3 worm cellular contexts compared by ENCODE assay signal in genomic region chrV:3554869-3555268, ce11.
TF ChIP-seq lines count a peak whose summit lies in the region.

grl-29 (minus strand) TSS chrV:3555236.

TF ChIP-seq in whole organism, L4 larva, 104 proteins besides CTCF, POLR2A, EP300 and RAD21:
- TF ChIP-seq Y48G9A.11 (GFP tag; IDR thresholded peaks at IDR 0.05; lab: Robert Waterston, UW) = no peak
- peak; percentile 88; the same call in 1 of the 2 replicates for TF ChIP-seq set-16 (GFP tag; IDR thresholded peaks at IDR 0.05; lab: Robert Waterston, UW)
- no peak for TF ChIP-seq dmd-6 (GFP tag; IDR thresholded peaks at IDR 0.05; lab: Robert Waterston, UW)
- peak; percentile 70 for TF ChIP-seq egl-43 (GFP tag; IDR thresholded peaks at IDR 0.05; lab: Robert Waterston, UW)
- no peak for TF ChIP-seq unc-62 (GFP tag; optimal IDR thresholded peaks at IDR 0.05 in 1 of 2; lab: Kevin White, UChicago)
- no peak for TF ChIP-seq unc-62 (tag; optimal IDR thresholded peaks at IDR 0.05; lab: Kevin White, UChicago)
TF ChIP-seq in whole organism, L4 larva: peak in this region for 2.

TF ChIP-seq in whole organism, midembryonic, 9 proteins besides CTCF, POLR2A, EP300 and RAD21:
- TF ChIP-seq ztf-23 (GFP tag; IDR thresholded peaks at IDR 0.05; lab: Robert Waterston, UW) = 0 out of 2 replicates have a peak, but pooled peaks have one; percentile 19
- no peak for TF ChIP-seq flt-1 (GFP tag; IDR thresholded peaks at IDR 0.05; lab: Robert Waterston, UW)
TF ChIP-seq in whole organism, midembryonic: peak in this region for 1.

TF ChIP-seq in whole organism, young adult, 124 proteins besides CTCF, POLR2A, EP300 and RAD21:
- TF ChIP-seq zfh-2 (GFP tag; conservative IDR thresholded peaks at IDR 0.05; lab: Robert Waterston, UW) (peak; percentile 85), nhr-90 (tag; optimal IDR thresholded peaks at IDR 0.05; lab: Kevin White, UChicago) (no peak), aptf-2 (GFP tag; conservative IDR thresholded peaks at IDR 0.05; lab: Robert Waterston, UW) (no peak), snpc-3.4 (tag; optimal IDR thresholded peaks at IDR 0.05; lab: Kevin White, UChicago) (no peak), ZK185.1 (tag; optimal IDR thresholded peaks at IDR 0.05; lab: Kevin White, UChicago; ENCODE audit: poor library complexity, severe bottlenecking) (no peak), snpc-4 (GFP tag; optimal IDR thresholded peaks at IDR 0.05; lab: Kevin White, UChicago) (no peak), snpc-4 (tag; optimal IDR thresholded peaks at IDR 0.05; lab: Kevin White, UChicago) (no peak), egrh-3 (GFP tag; IDR thresholded peaks at IDR 0.05; lab: Robert Waterston, UW) (peak; percentile 74; the same call in 1 of the 2 replicates), zim-3 (tag; optimal IDR thresholded peaks at IDR 0.05; lab: Kevin White, UChicago) (no peak), attf-5 (GFP tag; optimal IDR thresholded peaks at IDR 0.05; lab: Kevin White, UChicago) (no peak)
